Worm (Caenorhabditis elegans) whole organism, late embryonic: ENCODE measurements around the gene C46G7.1.

ENCODE experiments used
- C08G9.2 ChIP-seq: sonication (generic microtip); optimal IDR thresholded peaks from 2 replicates; lab custom pipeline; 2016; ENCODE audit warnings: mild to moderate bottlenecking, missing genetic modification characterization, moderate library complexity, missing compliant biosample characterization
- K02D7.2 ChIP-seq: sonication (generic microtip); optimal IDR thresholded peaks from 2 replicates; lab custom pipeline; 2017; ENCODE audit warnings: mild to moderate bottlenecking, missing genetic modification characterization, missing compliant biosample characterization
- T23F11.4 ChIP-seq: fragments of 200-800 bp; sonication (Bioruptor generic); optimal IDR thresholded peaks from 2 replicates; lab custom pipeline; 2018; ENCODE audit warnings: mild to moderate bottlenecking, missing genetic modification characterization, missing compliant biosample characterization
- Y22D7AL.16 ChIP-seq: sonication (generic microtip); optimal IDR thresholded peaks from 2 replicates; lab custom pipeline; 2016; ENCODE audit warnings: missing genetic modification characterization, missing compliant biosample characterization
- ahr-1 ChIP-seq: sonication (generic microtip); optimal IDR thresholded peaks from 2 replicates; lab custom pipeline; 2016; ENCODE audit warnings: missing genetic modification characterization, missing compliant biosample characterization
- ceh-18 ChIP-seq: sonication (generic microtip); optimal IDR thresholded peaks from 2 replicates; lab custom pipeline; 2016; ENCODE audit warnings: missing genetic modification characterization, missing compliant biosample characterization
- ceh-22 ChIP-seq: sonication (generic microtip); optimal IDR thresholded peaks from 2 replicates; lab custom pipeline; 2017; ENCODE audit warnings: missing biosample characterization, missing genetic modification characterization
- ceh-24 ChIP-seq: sonication (generic microtip); optimal IDR thresholded peaks from 2 replicates; lab custom pipeline; 2016; ENCODE audit warnings: mild to moderate bottlenecking, missing genetic modification characterization, missing compliant biosample characterization
- ceh-31 ChIP-seq: sonication (generic microtip); optimal IDR thresholded peaks from 2 replicates; lab custom pipeline; 2016; ENCODE audit warnings: missing genetic modification characterization, missing compliant biosample characterization
- ceh-34 ChIP-seq: sonication (generic microtip); optimal IDR thresholded peaks from 2 replicates; lab custom pipeline; 2016; ENCODE audit warnings: mild to moderate bottlenecking, missing genetic modification characterization, missing compliant biosample characterization
- ceh-45 ChIP-seq: fragments of 200-800 bp; sonication (Bioruptor generic); IDR thresholded peaks from 2 replicates; pipeline ENCODE4 v1.3.6; 2022; ENCODE audit warnings: missing genetic modification reagents, missing genetic modification characterization, missing compliant biosample characterization
- ceh-9 ChIP-seq: sonication (generic microtip); optimal IDR thresholded peaks from 2 replicates; lab custom pipeline; 2016; ENCODE audit warnings: mild to moderate bottlenecking, missing genetic modification characterization, inconsistent platforms, missing compliant biosample characterization
- dmd-4 ChIP-seq: sonication (generic microtip); optimal IDR thresholded peaks from 2 replicates; lab custom pipeline; 2016; ENCODE audit warnings: borderline replicate concordance, missing genetic modification characterization, missing compliant biosample characterization
- dve-1 ChIP-seq: sonication (generic microtip); optimal IDR thresholded peaks from 2 replicates; lab custom pipeline; 2017; ENCODE audit warnings: antibody characterized with exemption, mild to moderate bottlenecking, missing genetic modification characterization, missing compliant biosample characterization
- elt-2 ChIP-seq: sonication (generic microtip); optimal IDR thresholded peaks from 2 replicates; lab custom pipeline; 2016; ENCODE audit warnings: missing genetic modification reagents, missing genetic modification characterization, missing compliant biosample characterization
- elt-4 ChIP-seq: sonication (generic microtip); optimal IDR thresholded peaks from 2 replicates; lab custom pipeline; 2016; ENCODE audit warnings: missing genetic modification characterization, missing compliant biosample characterization
- ets-4 ChIP-seq: sonication (generic microtip); optimal IDR thresholded peaks from 2 replicates; lab custom pipeline; 2016; ENCODE audit warnings: missing genetic modification characterization, missing compliant biosample characterization
- eyg-1 ChIP-seq: sonication (generic microtip); optimal IDR thresholded peaks from 2 replicates; lab custom pipeline; 2016; ENCODE audit warnings: missing genotype, missing genetic modification characterization, missing compliant biosample characterization
- fax-1 ChIP-seq: sonication (generic microtip); optimal IDR thresholded peaks from 2 replicates; lab custom pipeline; 2016; ENCODE audit warnings: missing genotype, missing genetic modification characterization, missing compliant biosample characterization
- fkh-10 ChIP-seq: fragments of 150-350 bp; optimal IDR thresholded peaks from 2 replicates; lab custom pipeline; 2014; ENCODE audit warnings: missing biosample characterization, missing genetic modification reagents, missing genetic modification characterization
- fkh-6 ChIP-seq: sonication (generic microtip); optimal IDR thresholded peaks from 2 replicates; lab custom pipeline; 2016; ENCODE audit warnings: missing genetic modification characterization, missing compliant biosample characterization
- hlh-13 ChIP-seq: fragments of 200-800 bp; sonication (Bioruptor generic); optimal IDR thresholded peaks from 2 replicates; lab custom pipeline; 2018; ENCODE audit warnings: mild to moderate bottlenecking, missing genetic modification characterization, missing compliant biosample characterization
- hlh-15 ChIP-seq: sonication (generic microtip); optimal IDR thresholded peaks from 2 replicates; lab custom pipeline; 2016; ENCODE audit warnings: missing genetic modification characterization, missing compliant biosample characterization
- hlh-30 ChIP-seq: sonication (generic microtip); optimal IDR thresholded peaks from 2 replicates; lab custom pipeline; 2017; ENCODE audit warnings: antibody characterized with exemption, missing genetic modification characterization, missing compliant biosample characterization; ENCODE audit not compliant: insufficient read depth
- hlh-6 ChIP-seq: sonication (generic microtip); optimal IDR thresholded peaks from 2 replicates; lab custom pipeline; 2016; ENCODE audit warnings: missing genotype, missing genetic modification characterization, missing compliant biosample characterization
- hlh-8 ChIP-seq: sonication (generic microtip); optimal IDR thresholded peaks from 2 replicates; lab custom pipeline; 2016; ENCODE audit warnings: missing genotype, missing genetic modification characterization, missing compliant biosample characterization
- lim-6 ChIP-seq: sonication (generic microtip); optimal IDR thresholded peaks from 2 replicates; lab custom pipeline; 2016; ENCODE audit warnings: missing genetic modification characterization, missing compliant biosample characterization
- madf-2 ChIP-seq: sonication (generic microtip); optimal IDR thresholded peaks from 2 replicates; lab custom pipeline; 2017; ENCODE audit warnings: missing genetic modification characterization, missing compliant biosample characterization
- mec-3 ChIP-seq: sonication (generic microtip); optimal IDR thresholded peaks from 2 replicates; lab custom pipeline; 2016; ENCODE audit warnings: borderline replicate concordance, missing genetic modification characterization, missing compliant biosample characterization
- nfya-1 ChIP-seq: sonication (generic microtip); optimal IDR thresholded peaks from 2 replicates; lab custom pipeline; 2017; ENCODE audit warnings: missing genetic modification characterization, mild to moderate bottlenecking, missing compliant biosample characterization, antibody characterized with exemption, moderate library complexity
- nhr-11 ChIP-seq: fragments of 150-350 bp; optimal IDR thresholded peaks from 2 replicates; lab custom pipeline; 2014; ENCODE audit warnings: missing biosample characterization, missing genetic modification characterization
- nhr-232 ChIP-seq: sonication (generic microtip); optimal IDR thresholded peaks from 2 replicates; lab custom pipeline; 2016; ENCODE audit warnings: missing genetic modification characterization, missing compliant biosample characterization
- pax-1 ChIP-seq: fragments of 150-350 bp; optimal IDR thresholded peaks from 2 replicates; lab custom pipeline; 2014; ENCODE audit warnings: missing biosample characterization, missing genetic modification characterization
- pha-2 ChIP-seq: sonication (generic microtip); optimal IDR thresholded peaks from 2 replicates; lab custom pipeline; 2017; ENCODE audit warnings: mild to moderate bottlenecking, missing genetic modification characterization, missing compliant biosample characterization
- pha-4 ChIP-seq: fragments of 150-350 bp; optimal IDR thresholded peaks from 2 replicates; lab custom pipeline; 2018; ENCODE audit warnings: missing biosample characterization, missing genetic modification reagents, missing genetic modification characterization
- pros-1 ChIP-seq: fragments of 150-350 bp; optimal IDR thresholded peaks from 2 replicates; lab custom pipeline; 2014; ENCODE audit warnings: missing biosample characterization, missing genetic modification reagents, missing genetic modification characterization
- rnt-1 ChIP-seq: sonication (generic microtip); optimal IDR thresholded peaks from 2 replicates; lab custom pipeline; 2016; ENCODE audit warnings: missing genetic modification characterization, missing compliant biosample characterization
- sdc-2 ChIP-seq: sonication (generic microtip); optimal IDR thresholded peaks from 2 replicates; lab custom pipeline; 2016; ENCODE audit warnings: missing genotype, missing genetic modification characterization, missing compliant biosample characterization
- sox-2 ChIP-seq: fragments of 200-800 bp; sonication (Bioruptor generic); IDR thresholded peaks from 2 replicates; pipeline ENCODE4 v1.3.6; 2022; ENCODE audit warnings: missing genetic modification reagents, missing genetic modification characterization, missing compliant biosample characterization
- tbx-2 ChIP-seq: sonication (generic microtip); optimal IDR thresholded peaks from 2 replicates; lab custom pipeline; 2016; ENCODE audit warnings: missing genetic modification characterization, missing compliant biosample characterization
- tbx-7 ChIP-seq: sonication (generic microtip); optimal IDR thresholded peaks from 2 replicates; lab custom pipeline; 2016; ENCODE audit warnings: missing genotype, missing genetic modification characterization, missing compliant biosample characterization
- ttx-3 ChIP-seq: sonication (generic microtip); optimal IDR thresholded peaks from 2 replicates; lab custom pipeline; 2016; ENCODE audit warnings: missing genetic modification reagents, missing genetic modification characterization, missing compliant biosample characterization
- unc-42 ChIP-seq: sonication (generic microtip); optimal IDR thresholded peaks from 2 replicates; lab custom pipeline; 2016; ENCODE audit warnings: missing genotype, missing genetic modification characterization, missing compliant biosample characterization
- unc-55 ChIP-seq: sonication (generic microtip); optimal IDR thresholded peaks from 2 replicates; lab custom pipeline; 2017; ENCODE audit warnings: missing biosample characterization, missing genetic modification reagents, missing genetic modification characterization
- unc-86 ChIP-seq: sonication (generic microtip); optimal IDR thresholded peaks from 2 replicates; lab custom pipeline; 2016; ENCODE audit warnings: missing genetic modification characterization, missing compliant biosample characterization
- zip-5 ChIP-seq: sonication (generic microtip); optimal IDR thresholded peaks from 2 replicates; lab custom pipeline; 2016; ENCODE audit warnings: missing genetic modification characterization, missing compliant biosample characterization
- ztf-16 ChIP-seq: sonication (generic microtip); optimal IDR thresholded peaks from 2 replicates; lab custom pipeline; 2017; ENCODE audit warnings: missing genetic modification characterization, missing compliant biosample characterization

Gene C46G7.1

DNA sequence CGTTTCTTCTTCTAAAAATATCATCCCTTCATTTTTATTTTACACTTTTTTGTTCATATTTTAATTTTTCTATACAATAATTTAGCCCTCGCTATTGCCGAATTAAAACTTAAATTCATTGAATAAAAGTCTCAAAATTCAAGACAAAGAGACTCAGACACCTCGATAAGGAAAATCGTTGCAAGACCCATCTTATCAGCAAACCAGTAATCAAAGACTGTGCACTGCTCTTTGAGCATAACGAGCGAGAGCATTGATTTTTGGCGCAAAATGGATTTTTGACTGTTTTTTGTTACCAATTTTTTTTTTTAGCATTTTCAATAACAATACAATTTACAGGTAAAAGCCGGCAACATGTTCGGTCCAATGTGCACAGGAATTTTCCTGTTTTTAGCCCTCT is at the start of gene C46G7.1:
Gene C46G7.1, plus strand, starts transcription at position 340 of the 400 bp plus-strand sequence.
- peak; percentile 79 for TF ChIP-seq elt-2 (tag; lab: Kevin White, UChicago)
- no peak for TF ChIP-seq ttx-3

DNA sequence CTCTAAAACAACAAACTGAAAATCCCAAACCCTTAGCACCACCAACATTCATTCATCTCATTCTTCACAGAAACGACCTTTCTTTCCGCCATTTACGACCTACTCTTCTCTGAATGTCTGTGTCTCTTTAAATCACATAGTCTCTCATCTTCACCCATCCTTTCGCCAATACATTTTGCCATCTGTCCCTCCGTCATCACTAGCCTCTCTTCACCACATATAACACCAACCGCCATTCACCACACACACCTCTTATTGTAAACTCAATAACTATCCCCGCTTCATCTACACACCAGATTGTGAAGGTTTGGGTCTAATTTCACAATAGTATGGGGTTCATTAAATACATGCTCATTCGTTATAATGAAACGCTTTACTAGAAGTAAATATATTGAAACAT is 47.3 kb upstream of the C46G7.1 start:
- TF ChIP-seq ceh-34 (tag; lab: Kevin White, UChicago) (peak; percentile 21), nfya-1 (tag; lab: Kevin White, UChicago) (peak; percentile 14), unc-42 (peak; percentile 39), pha-4 (tag; lab: Kevin White, UChicago) (no peak), ceh-31 (tag; lab: Kevin White, UChicago) (peak; percentile 57), nhr-232 (tag; lab: Kevin White, UChicago) (no peak), hlh-8 (tag; lab: Kevin White, UChicago) (peak; percentile 47), ceh-22 (tag; lab: Kevin White, UChicago) (no peak), ceh-9 (tag; lab: Kevin White, UChicago) (no peak), unc-55 (GFP tag; lab: Kevin White, UChicago) (peak; percentile 49), elt-2 (tag; lab: Kevin White, UChicago) (no peak), tbx-2 (tag; lab: Kevin White, UChicago) (peak; percentile 23), sox-2 (GFP tag; lab: Robert Waterston, UW) (peak; percentile 6; the same call in 1 of the 2 replicates)

DNA sequence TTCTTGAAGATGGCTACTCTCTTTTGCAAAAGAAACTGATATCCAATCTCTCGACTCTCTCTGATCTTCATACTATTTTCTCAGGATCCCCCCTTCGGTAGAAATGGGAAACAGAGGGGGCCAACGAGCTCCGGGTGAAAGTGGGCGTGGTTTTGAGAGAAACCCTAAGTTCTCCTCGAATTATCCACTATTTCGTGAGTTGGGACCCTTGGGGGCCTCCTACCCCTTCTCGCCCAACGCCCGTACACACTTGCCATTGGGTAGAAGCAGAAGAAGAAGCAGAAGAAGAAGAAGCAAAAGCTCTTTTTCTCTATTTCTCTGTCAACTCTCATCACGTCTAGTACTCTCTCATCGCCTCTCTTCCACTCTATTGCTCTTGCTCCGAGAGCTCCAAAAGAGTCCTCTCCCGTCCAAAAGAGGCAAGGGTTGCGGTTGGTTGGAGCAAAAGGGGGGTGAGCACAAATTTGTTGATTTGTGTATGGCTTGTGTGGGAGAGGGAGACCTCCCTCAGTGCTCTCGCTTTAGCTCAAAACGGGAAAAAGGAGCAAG is 43.8 kb upstream of the C46G7.1 start:
- no peak for TF ChIP-seq hlh-8 (tag; lab: Kevin White, UChicago)
- no peak for TF ChIP-seq mec-3 (tag; lab: Kevin White, UChicago)
- TF ChIP-seq fkh-10 (GFP tag; lab: Kevin White, UChicago) = no peak
- TF ChIP-seq ceh-34 (tag; lab: Kevin White, UChicago) = peak; percentile 60
- peak; percentile 80 for TF ChIP-seq ceh-18
- no peak for TF ChIP-seq tbx-7 (tag; lab: Kevin White, UChicago)
- TF ChIP-seq pha-4 (tag; lab: Kevin White, UChicago) = no peak
- no peak for TF ChIP-seq pha-2 (tag; lab: Kevin White, UChicago)
- no peak for TF ChIP-seq ceh-9 (tag; lab: Kevin White, UChicago)
- TF ChIP-seq nfya-1 (tag; lab: Kevin White, UChicago) = peak; percentile 96
- TF ChIP-seq nhr-232 (tag; lab: Kevin White, UChicago) = no peak
- TF ChIP-seq T23F11.4 (GFP tag; lab: Kevin White, UChicago) = peak; percentile 49
- TF ChIP-seq dve-1 (tag; lab: Kevin White, UChicago) = no peak
- no peak for TF ChIP-seq Y22D7AL.16
- TF ChIP-seq sox-2 (GFP tag; lab: Robert Waterston, UW) = no peak
- peak; percentile 11 for TF ChIP-seq ceh-24
- no peak for TF ChIP-seq pax-1 (tag; lab: Kevin White, UChicago)
- no peak for TF ChIP-seq hlh-15 (tag; lab: Kevin White, UChicago)
- TF ChIP-seq lim-6 = no peak
- TF ChIP-seq ahr-1 (tag; lab: Kevin White, UChicago) = no peak
- TF ChIP-seq zip-5 (tag; lab: Kevin White, UChicago) = no peak
- no peak for TF ChIP-seq elt-2 (tag; lab: Kevin White, UChicago)
- TF ChIP-seq dmd-4 (tag; lab: Kevin White, UChicago) = no peak
- no peak for TF ChIP-seq eyg-1 (tag; lab: Kevin White, UChicago)
- TF ChIP-seq ceh-45 = no peak
- no peak for TF ChIP-seq unc-86 (tag; lab: Kevin White, UChicago)
- TF ChIP-seq fkh-6 (tag; lab: Kevin White, UChicago) = no peak
- TF ChIP-seq sdc-2 (tag; lab: Kevin White, UChicago) = no peak
- peak; percentile 70 for TF ChIP-seq tbx-2 (tag; lab: Kevin White, UChicago)
- TF ChIP-seq rnt-1 (tag; lab: Kevin White, UChicago) = peak; percentile 51
- no peak for TF ChIP-seq ets-4 (tag; lab: Kevin White, UChicago)
- TF ChIP-seq hlh-6 = no peak
- peak; percentile 36 for TF ChIP-seq C08G9.2 (tag; lab: Kevin White, UChicago)
- no peak for TF ChIP-seq madf-2 (tag; lab: Kevin White, UChicago)
- TF ChIP-seq ztf-16 = no peak
- TF ChIP-seq nhr-11 (tag; lab: Kevin White, UChicago) = no peak
- TF ChIP-seq elt-4 (tag; lab: Kevin White, UChicago) = no peak
- no peak for TF ChIP-seq hlh-30 (tag; lab: Kevin White, UChicago)
- peak; percentile 74 for TF ChIP-seq ceh-31 (tag; lab: Kevin White, UChicago)
- TF ChIP-seq unc-55 (GFP tag; lab: Kevin White, UChicago) = peak; percentile 30
- no peak for TF ChIP-seq fax-1
- TF ChIP-seq K02D7.2 (tag; lab: Kevin White, UChicago) = no peak
- no peak for TF ChIP-seq pros-1 (tag; lab: Kevin White, UChicago)
- TF ChIP-seq hlh-13 (GFP tag; lab: Kevin White, UChicago) = no peak
